Worm (Caenorhabditis elegans): Measurements from ENCODE around the gene ZK354.2.
"Not testable (repeated sequence)": the region's sequence is repeated elsewhere in the genome, so short reads cannot be mapped to it uniquely, and the experiment has no call there.

DNA sequence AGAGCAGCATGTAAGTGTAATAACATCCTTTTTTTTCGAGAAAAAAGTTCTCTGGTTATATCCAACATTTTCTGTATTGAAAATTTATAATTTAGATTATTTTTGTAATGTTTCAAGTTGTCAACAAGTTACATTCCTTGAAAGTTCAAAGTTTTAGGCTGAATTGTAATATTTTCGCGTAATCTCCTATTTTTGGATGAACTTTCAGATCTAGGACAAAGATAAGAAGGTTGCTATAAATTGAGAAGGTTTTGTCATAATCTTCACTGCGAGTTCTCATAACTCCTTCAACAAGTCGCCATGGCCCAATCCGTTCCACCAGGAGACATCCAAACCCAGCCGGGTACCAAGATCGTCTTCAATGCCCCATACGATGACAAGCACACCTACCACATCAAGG is 3.0 kb downstream of the ZK354.2 start, which contains the start of gene msp-65:
- not testable (repeated sequence) for TF ChIP-seq ref-1 (GFP tag; conservative IDR thresholded peaks at IDR 0.05); klf-2 (GFP tag; conservative IDR thresholded peaks at IDR 0.05); flt-1 (GFP tag; IDR thresholded peaks at IDR 0.05); med-1 (GFP tag; optimal IDR thresholded peaks at IDR 0.05; ENCODE audit: insufficient read depth); tab-1 (GFP tag; IDR thresholded peaks at IDR 0.05); T22C8.4 (GFP tag; IDR thresholded peaks at IDR 0.05); cog-1 (tag; optimal IDR thresholded peaks at IDR 0.05); ztf-29 (GFP tag; IDR thresholded peaks at IDR 0.05)
